Fruit fly (Drosophila melanogaster) whole organism, prepupa: ENCODE measurements around the gene CG11444.

ENCODE experiments used
- Blimp-1 ChIP-seq: fragments of 200-800 bp; sonication (Bioruptor generic); optimal IDR thresholded peaks from 3 replicates; lab custom pipeline; 2017; ENCODE audit warnings: missing biosample characterization, missing genetic modification characterization, mild to moderate bottlenecking, moderate library complexity, missing genetic modification reagents
- CG11294 ChIP-seq: fragments of 200-800 bp; sonication (Bioruptor generic); IDR thresholded peaks from 2 replicates; pipeline ENCODE4 v1.3.6; 2022; ENCODE audit warnings: missing biosample characterization, missing genetic modification characterization
- CG1621 ChIP-seq: fragments of 200-800 bp; sonication (Bioruptor generic); optimal IDR thresholded peaks from 3 replicates; lab custom pipeline; 2018; ENCODE audit warnings: missing biosample characterization, mild to moderate bottlenecking, missing genetic modification characterization
- CG32006 ChIP-seq: fragments of 200-800 bp; sonication (Bioruptor generic); optimal IDR thresholded peaks from 3 replicates; lab custom pipeline; 2017; ENCODE audit warnings: missing biosample characterization, mild to moderate bottlenecking, missing genetic modification characterization
- CG34406 ChIP-seq: fragments of 200-800 bp; sonication (Bioruptor generic); optimal IDR thresholded peaks from 3 replicates; lab custom pipeline; 2016; ENCODE audit warnings: missing biosample characterization, missing genetic modification characterization
- CG3919 ChIP-seq: fragments of 200-800 bp; sonication (Bioruptor generic); optimal IDR thresholded peaks from 3 replicates; lab custom pipeline; 2016; ENCODE audit warnings: missing biosample characterization, missing genetic modification characterization
- CG8319 ChIP-seq: fragments of 200-800 bp; sonication (Bioruptor generic); optimal IDR thresholded peaks from 3 replicates; lab custom pipeline; 2016; ENCODE audit warnings: missing biosample characterization, missing genetic modification characterization
- Eip75B ChIP-seq: fragments of 200-800 bp; sonication (Bioruptor generic); optimal IDR thresholded peaks from 3 replicates; lab custom pipeline; 2016; ENCODE audit warnings: missing biosample characterization, missing genetic modification characterization
- Eip93F ChIP-seq: fragments of 200-800 bp; sonication (Bioruptor generic); optimal IDR thresholded peaks from 2 replicates; lab custom pipeline; 2016; ENCODE audit warnings: missing biosample characterization, mild to moderate bottlenecking, missing genetic modification characterization
- Hr39 ChIP-seq: fragments of 200-800 bp; sonication (Bioruptor generic); optimal IDR thresholded peaks from 2 replicates; lab custom pipeline; 2016; ENCODE audit warnings: missing biosample characterization, missing genetic modification characterization
- Hr4 ChIP-seq: fragments of 200-800 bp; sonication (Bioruptor generic); optimal IDR thresholded peaks from 3 replicates; lab custom pipeline; 2016; ENCODE audit warnings: missing biosample characterization, missing genetic modification characterization
- Met ChIP-seq: fragments of 200-800 bp; sonication (Bioruptor generic); optimal IDR thresholded peaks from 3 replicates; lab custom pipeline; 2016; ENCODE audit warnings: missing biosample characterization, missing genetic modification characterization
- Smox ChIP-seq: fragments of 200-800 bp; sonication (Bioruptor generic); optimal IDR thresholded peaks from 3 replicates; lab custom pipeline; 2016; ENCODE audit warnings: missing biosample characterization, missing genetic modification characterization
- Sox102F ChIP-seq: fragments of 200-800 bp; sonication (Bioruptor generic); optimal IDR thresholded peaks from 2 replicates; lab custom pipeline; 2016; ENCODE audit warnings: missing biosample characterization, mild to moderate bottlenecking, missing genetic modification characterization
- Sox14 ChIP-seq: fragments of 200-800 bp; sonication (Bioruptor generic); optimal IDR thresholded peaks from 3 replicates; lab custom pipeline; 2016; ENCODE audit warnings: missing biosample characterization, missing genetic modification characterization
- esn ChIP-seq: fragments of 200-800 bp; sonication (Bioruptor generic); optimal IDR thresholded peaks from 2 replicates; lab custom pipeline; 2016; ENCODE audit warnings: missing biosample characterization, mild to moderate bottlenecking, missing genetic modification characterization, moderate library complexity
- fkh ChIP-seq: fragments of 200-800 bp; sonication (Bioruptor generic); optimal IDR thresholded peaks from 3 replicates; lab custom pipeline; 2017; ENCODE audit warnings: missing biosample characterization, mild to moderate bottlenecking, missing genetic modification characterization, moderate library complexity
- pdm3 ChIP-seq: fragments of 200-800 bp; sonication (Bioruptor generic); optimal IDR thresholded peaks from 3 replicates; lab custom pipeline; 2016; ENCODE audit warnings: missing biosample characterization, missing genetic modification characterization
- ss ChIP-seq, 2 experiments: fragments of 200-800 bp; sonication (Bioruptor generic); optimal IDR thresholded peaks; 2 replicates in 1 of 2; 3 replicates in 1 of 2; lab custom pipeline; 2017 to 2018; ENCODE audit warnings: mild to moderate bottlenecking in 2 of 2, missing biosample characterization in 2 of 2, missing genetic modification characterization in 2 of 2, moderate library complexity in 1 of 2
- topi ChIP-seq: fragments of 200-800 bp; sonication (Bioruptor generic); optimal IDR thresholded peaks from 3 replicates; lab custom pipeline; 2016; ENCODE audit warnings: missing biosample characterization, missing genetic modification characterization

The CG11444 gene

dm6 chrX:4503542-4503941 lies 50.7 kb downstream of the CG11444 start (continued):
- peak; percentile 19 for TF ChIP-seq Sox102F (GFP tag; lab: Kevin White, UChicago)
- TF ChIP-seq CG1621 (tag; lab: Kevin White, UChicago), result peak; percentile 20
- TF ChIP-seq Hr4 (GFP tag; lab: Kevin White, UChicago), result no peak
- TF ChIP-seq Met, result peak; percentile 44
- TF ChIP-seq CG3919 (GFP tag; lab: Kevin White, UChicago), result peak; percentile 45
- TF ChIP-seq pdm3 (GFP tag; lab: Kevin White, UChicago), result peak; percentile 30
- TF ChIP-seq esn (GFP tag; lab: Kevin White, UChicago), result peak; percentile 41
- peak; percentile 34 for TF ChIP-seq Smox (GFP tag; lab: Kevin White, UChicago)
- TF ChIP-seq Eip93F (GFP tag; lab: Kevin White, UChicago), result no peak
- TF ChIP-seq topi (GFP tag; lab: Kevin White, UChicago), result peak; percentile 44
- no peak for TF ChIP-seq fkh (GFP tag; lab: Kevin White, UChicago)
- TF ChIP-seq Sox14, result peak; percentile 34
- TF ChIP-seq Hr39 (GFP tag; lab: Kevin White, UChicago), result peak; percentile 51
- peak in 1 of 2 experiments; percentile 32 for TF ChIP-seq ss (GFP tag; optimal IDR thresholded peaks at IDR 0.05; lab: Kevin White, UChicago)
- TF ChIP-seq CG34406 (GFP tag; lab: Kevin White, UChicago), result peak; percentile 30
- TF ChIP-seq Blimp-1 (GFP tag; lab: Kevin White, UChicago), result no peak
- no peak for TF ChIP-seq CG11294 (GFP tag; lab: Robert Waterston, UW)
- peak; percentile 29 for TF ChIP-seq CG32006
- TF ChIP-seq CG8319 (GFP tag; lab: Kevin White, UChicago), result no peak
- TF ChIP-seq Eip75B, result peak; percentile 11
